Fruit fly (Drosophila melanogaster) whole organism, adult: ENCODE results near the gene CG13653.

Experiments
- CG11617 ChIP-seq: fragments of 200-800 bp; sonication (Bioruptor generic); optimal IDR thresholded peaks from 2 replicates; lab custom pipeline; 2017; ENCODE audit warnings: mild to moderate bottlenecking, missing biosample characterization, missing genetic modification reagents, missing genetic modification characterization
- CG12768 ChIP-seq: fragments of 200-800 bp; sonication (Bioruptor generic); optimal IDR thresholded peaks from 2 replicates; lab custom pipeline; 2017; ENCODE audit warnings: missing biosample characterization, missing genetic modification characterization, mild to moderate bottlenecking, moderate library complexity, missing genetic modification reagents
- CG14711 ChIP-seq: fragments of 200-800 bp; sonication (Bioruptor generic); optimal IDR thresholded peaks from 2 replicates; lab custom pipeline; 2018; ENCODE audit warnings: missing biosample characterization, mild to moderate bottlenecking, missing genetic modification characterization, moderate library complexity
- CG33017 ChIP-seq: fragments of 200-800 bp; sonication (Bioruptor generic); optimal IDR thresholded peaks from 2 replicates; lab custom pipeline; 2018; ENCODE audit warnings: missing biosample characterization, mild to moderate bottlenecking, missing genetic modification characterization, moderate library complexity
- CG5204 ChIP-seq: fragments of 200-800 bp; sonication (Bioruptor generic); optimal IDR thresholded peaks from 2 replicates; lab custom pipeline; 2016; ENCODE audit warnings: missing biosample characterization, missing genetic modification characterization
- Crg-1 ChIP-seq: fragments of 200-800 bp; sonication (Bioruptor generic); optimal IDR thresholded peaks from 2 replicates; lab custom pipeline; 2016; ENCODE audit warnings: missing biosample characterization, missing genetic modification characterization
- cnc ChIP-seq, 2 experiments: fragments of >200 bp; optimal IDR thresholded peaks; 2 replicates each; lab custom pipeline; 2017
- kay ChIP-seq: fragments of 200-800 bp; sonication (Bioruptor generic); peaks from one replicate; lab custom pipeline; 2016; ENCODE audit warnings: missing biosample characterization, missing genetic modification characterization, borderline replicate concordance

DNA sequence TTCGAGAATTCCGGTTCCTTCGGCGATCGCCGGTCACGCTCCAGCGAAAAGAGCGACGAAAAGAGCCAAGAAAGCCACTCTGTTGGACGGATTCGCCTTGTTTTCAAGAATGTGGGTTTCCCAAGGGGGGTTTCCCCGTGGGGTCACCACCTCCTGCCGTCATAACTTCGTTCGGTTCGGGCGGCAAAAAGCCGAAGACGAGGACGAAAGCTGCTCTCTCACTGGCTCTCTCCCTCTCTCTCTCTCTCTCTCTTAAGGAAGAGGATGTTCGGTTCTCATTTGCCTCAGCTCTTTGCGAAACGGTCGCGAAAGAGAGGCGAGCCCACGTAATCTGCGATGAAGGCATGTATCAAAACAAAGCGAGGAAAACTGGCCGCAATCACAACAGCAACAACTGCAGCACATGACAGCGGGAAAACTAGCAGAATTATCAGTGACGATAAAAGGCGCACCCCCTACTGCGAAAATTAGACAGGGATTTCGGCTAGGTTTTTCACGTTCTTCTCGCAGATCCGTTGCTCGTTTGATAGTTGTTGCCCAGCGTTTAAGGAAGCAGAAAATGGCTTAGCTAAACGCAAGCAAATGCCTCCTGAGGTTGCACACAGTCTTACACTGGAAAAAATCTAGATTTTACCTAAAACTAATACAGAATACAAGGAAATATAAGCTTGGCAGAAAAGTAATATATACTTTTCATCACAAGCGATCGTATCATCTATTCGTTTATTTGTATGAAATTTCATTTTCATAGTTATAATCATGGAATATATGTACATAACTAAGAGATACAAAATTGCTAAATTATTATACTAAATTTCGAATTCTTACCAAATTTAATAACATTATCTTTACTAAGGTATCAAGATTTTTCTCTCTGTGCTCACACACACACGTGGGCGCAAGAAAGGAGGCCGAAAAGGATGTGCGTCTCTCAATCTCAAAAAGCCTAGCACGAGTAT, 11.6 kb upstream of the CG13653 start, which contains the start of gene dan:
- TF ChIP-seq CG11617 (GFP tag; lab: Kevin White, UChicago): no peak
- TF ChIP-seq kay: no peak
- no peak for TF ChIP-seq CG12768 (GFP tag; lab: Kevin White, UChicago)
- no peak for TF ChIP-seq Crg-1
- no peak for TF ChIP-seq CG5204 (GFP tag; lab: Kevin White, UChicago)
- no peak for TF ChIP-seq CG14711 (tag; lab: Kevin White, UChicago)
- no peak for TF ChIP-seq CG33017 (tag; lab: Kevin White, UChicago)
- TF ChIP-seq cnc (optimal IDR thresholded peaks at IDR 0.05; lab: Kevin White, UChicago): no peak
